Worm (Caenorhabditis elegans): Measurements from ENCODE around the gene C55A1.6.
A peak's percentile ranks its signal among the peaks of the same experiment; 100 is the strongest.

C55A1.6 gene

ce11 chrV:15661580-15661979, 13.7 kb downstream of the C55A1.6 start:
- TF ChIP-seq nhr-71 (tag; optimal IDR thresholded peaks at IDR 0.05) (peak; percentile 8), hlh-17 (GFP tag; optimal IDR thresholded peaks at IDR 0.05; ENCODE audit: borderline replicate concordance) (no peak), unc-86 (tag; optimal IDR thresholded peaks at IDR 0.05) (no peak), dsc-1 (tag; optimal IDR thresholded peaks at IDR 0.05) (peak; percentile 72), unc-30 (tag; optimal IDR thresholded peaks at IDR 0.05) (no peak), unc-98 (GFP tag; IDR thresholded peaks at IDR 0.05) (no peak), ceh-8 (GFP tag; optimal IDR thresholded peaks at IDR 0.05) (no peak), nhr-47 (tag; optimal IDR thresholded peaks at IDR 0.05) (no peak), elt-3 (tag; optimal IDR thresholded peaks at IDR 0.05) (no peak), rnt-1 (tag; optimal IDR thresholded peaks at IDR 0.05) (peak; percentile 52), lin-15B (tag; optimal IDR thresholded peaks at IDR 0.05) (no peak), xbp-1 (tag; optimal IDR thresholded peaks at IDR 0.05) (no peak), nhr-76 (tag; optimal IDR thresholded peaks at IDR 0.05) (no peak), lsy-2 (tag; optimal IDR thresholded peaks at IDR 0.05) (peak in 1 of 2 experiments; percentile 20), C34B4.2 (tag; optimal IDR thresholded peaks at IDR 0.05) (no peak), nhr-19 (GFP tag; conservative IDR thresholded peaks at IDR 0.05) (no peak)

ce11 chrV:15664053-15664661, 16.3 kb downstream of the C55A1.6 start:
- TF ChIP-seq blmp-1 (tag; optimal IDR thresholded peaks at IDR 0.05) (peak; percentile 95), skn-1 (tag; optimal IDR thresholded peaks at IDR 0.05) (peak; percentile 12), dsc-1 (tag; optimal IDR thresholded peaks at IDR 0.05) (no peak), mef-2 (tag; optimal IDR thresholded peaks at IDR 0.05) (no peak), ceh-63 (GFP tag; optimal IDR thresholded peaks at IDR 0.05) (no peak), fkh-4 (tag; optimal IDR thresholded peaks at IDR 0.05; ENCODE audit: borderline replicate concordance) (no peak), nhr-85 (tag) (peak; percentile 89), ceh-82 (tag; optimal IDR thresholded peaks at IDR 0.05) (peak in 1 of 3 experiments; percentile 24), nhr-20 (tag; optimal IDR thresholded peaks at IDR 0.05) (peak; percentile 81), lsy-2 (tag; optimal IDR thresholded peaks at IDR 0.05) (peak; percentile 55 to 71), nhr-71 (tag; optimal IDR thresholded peaks at IDR 0.05) (peak; percentile 67), fkh-8 (tag; optimal IDR thresholded peaks at IDR 0.05) (no peak), nhr-76 (tag; optimal IDR thresholded peaks at IDR 0.05) (no peak), rnt-1 (tag; optimal IDR thresholded peaks at IDR 0.05) (peak; percentile 58), alr-1 (tag; optimal IDR thresholded peaks at IDR 0.05; ENCODE audit: borderline replicate concordance) (no peak), mdl-1 (tag; optimal IDR thresholded peaks at IDR 0.05) (peak in 1 of 2 experiments; percentile 62), snu-23 (GFP tag; optimal IDR thresholded peaks at IDR 0.05) (peak; percentile 62), F16B12.6 (tag; optimal IDR thresholded peaks at IDR 0.05) (no peak), aha-1 (tag; optimal IDR thresholded peaks at IDR 0.05) (no peak), snpc-4 (tag; optimal IDR thresholded peaks at IDR 0.05) (no peak), lin-14 (GFP tag; optimal IDR thresholded peaks at IDR 0.05) (peak; percentile 83), elt-3 (tag; optimal IDR thresholded peaks at IDR 0.05) (peak in 3 of 6 experiments; percentile 41 to 63 (median 59)), ama-1 (optimal IDR thresholded peaks at IDR 0.05) (no peak), tbx-2 (tag; optimal IDR thresholded peaks at IDR 0.05) (peak; percentile 20), jun-1 (tag; optimal IDR thresholded peaks at IDR 0.05) (no peak), grh-1 (GFP tag; IDR thresholded peaks at IDR 0.05) (peak; percentile 72), mab-9 (GFP tag; IDR thresholded peaks at IDR 0.05) (no peak), swsn-7 (tag; optimal IDR thresholded peaks at IDR 0.05) (peak; percentile 16), elt-2 (tag; optimal IDR thresholded peaks at IDR 0.05) (peak; percentile 15), efl-1 (optimal IDR thresholded peaks at IDR 0.05) (peak; percentile 29 to 37), efl-1 (GFP tag; optimal IDR thresholded peaks at IDR 0.05 in 1 of 2) (peak; percentile 11 to 84), nhr-28 (tag; optimal IDR thresholded peaks at IDR 0.05) (no peak), egl-27 (tag; optimal IDR thresholded peaks at IDR 0.05) (peak in 1 of 2 experiments; percentile 11), fkh-10 (GFP tag; optimal IDR thresholded peaks at IDR 0.05) (no peak), nhr-90 (tag; optimal IDR thresholded peaks at IDR 0.05; ENCODE audit: poor library complexity) (no peak), C16A3.4 (tag; optimal IDR thresholded peaks at IDR 0.05) (peak; percentile 47), dpl-1 (GFP tag; optimal IDR thresholded peaks at IDR 0.05) (peak; percentile 2 to 23 (median 5)), zag-1 (tag; optimal IDR thresholded peaks at IDR 0.05) (no peak), unc-130 (tag; optimal IDR thresholded peaks at IDR 0.05) (no peak), mep-1 (tag; optimal IDR thresholded peaks at IDR 0.05) (peak; percentile 59)
